Worm (Caenorhabditis elegans) whole organism, mixed stage, embryonic: ENCODE measurements around the gene R07E5.19.
A peak's percentile ranks its signal among the peaks of the same experiment; 100 is the strongest.

Experiments
- M03D4.4 ChIP-seq: sonication (generic microtip); optimal IDR thresholded peaks from 2 replicates; lab custom pipeline; 2017; ENCODE audit warnings: mild to moderate bottlenecking, missing genetic modification characterization, missing compliant biosample characterization
- bed-3 ChIP-seq: fragments of 200-800 bp; sonication (Bioruptor generic); optimal IDR thresholded peaks from 3 replicates; lab custom pipeline; 2018; ENCODE audit warnings: mild to moderate bottlenecking, missing genetic modification characterization, moderate library complexity, missing compliant biosample characterization
- blmp-1 ChIP-seq: fragments of 150-350 bp; optimal IDR thresholded peaks from 2 replicates; lab custom pipeline; 2014; ENCODE audit warnings: missing biosample characterization, missing genetic modification characterization
- ceh-39 ChIP-seq: fragments of 150-350 bp; optimal IDR thresholded peaks from 2 replicates; lab custom pipeline; 2014; ENCODE audit warnings: missing biosample characterization, missing genetic modification characterization
- ceh-43 ChIP-seq: fragments of 200-800 bp; sonication (Bioruptor generic); optimal IDR thresholded peaks from 2 replicates; lab custom pipeline; 2018; ENCODE audit warnings: mild to moderate bottlenecking, missing genetic modification characterization, moderate library complexity, missing compliant biosample characterization
- ceh-83 ChIP-seq: fragments of 200-800 bp; sonication (Bioruptor generic); optimal IDR thresholded peaks from 2 replicates; lab custom pipeline; 2018; ENCODE audit warnings: mild to moderate bottlenecking, missing genetic modification characterization, missing compliant biosample characterization
- ces-1 ChIP-seq: fragments of 150-350 bp; optimal IDR thresholded peaks from 2 replicates; lab custom pipeline; 2014; ENCODE audit warnings: missing biosample characterization, missing genetic modification reagents, missing genetic modification characterization
- cnd-1 ChIP-seq: fragments of 200-800 bp; sonication (Bioruptor generic); optimal IDR thresholded peaks from 2 replicates; lab custom pipeline; 2018; ENCODE audit warnings: mild to moderate bottlenecking, missing genetic modification characterization, missing compliant biosample characterization
- drap-1 ChIP-seq: fragments of 200-800 bp; sonication (Bioruptor generic); optimal IDR thresholded peaks from 3 replicates; lab custom pipeline; 2018; ENCODE audit warnings: mild to moderate bottlenecking, missing genetic modification characterization, missing compliant biosample characterization
- elt-1 ChIP-seq: sonication (generic microtip); optimal IDR thresholded peaks from 2 replicates; lab custom pipeline; 2017; ENCODE audit warnings: missing genetic modification characterization, mild to moderate bottlenecking, missing compliant biosample characterization, antibody characterized with exemption, moderate library complexity, borderline replicate concordance; ENCODE audit not compliant: insufficient read depth
- elt-3 ChIP-seq: fragments of 150-350 bp; optimal IDR thresholded peaks from 2 replicates; lab custom pipeline; 2014; ENCODE audit warnings: missing biosample characterization, missing genetic modification characterization
- flh-1 ChIP-seq: fragments of 200-800 bp; sonication (Bioruptor generic); optimal IDR thresholded peaks from 2 replicates; lab custom pipeline; 2018; ENCODE audit warnings: mild to moderate bottlenecking, missing genetic modification characterization, moderate library complexity, missing compliant biosample characterization
- ham-2 ChIP-seq: fragments of 200-800 bp; sonication (Bioruptor generic); optimal IDR thresholded peaks from 2 replicates; lab custom pipeline; 2018; ENCODE audit warnings: mild to moderate bottlenecking, missing genetic modification characterization, missing compliant biosample characterization
- hlh-1 ChIP-seq: fragments of 150-350 bp; optimal IDR thresholded peaks from 2 replicates; lab custom pipeline; 2014; ENCODE audit warnings: missing biosample characterization, missing genetic modification reagents, missing genetic modification characterization
- lin-32 ChIP-seq: fragments of 200-800 bp; sonication (Bioruptor generic); optimal IDR thresholded peaks from 2 replicates; lab custom pipeline; 2018; ENCODE audit warnings: mild to moderate bottlenecking, missing genetic modification characterization, missing compliant biosample characterization
- lsy-2 ChIP-seq: fragments of 150-350 bp; optimal IDR thresholded peaks from 2 replicates; lab custom pipeline; 2014; ENCODE audit warnings: missing biosample characterization, missing genetic modification characterization
- mab-5 ChIP-seq: fragments of 150-350 bp; optimal IDR thresholded peaks from 2 replicates; lab custom pipeline; 2014; ENCODE audit warnings: missing biosample characterization, missing genetic modification characterization
- mep-1 ChIP-seq: fragments of 150-350 bp; optimal IDR thresholded peaks from 2 replicates; lab custom pipeline; 2017; ENCODE audit warnings: missing biosample characterization, missing genetic modification reagents, missing genetic modification characterization, inconsistent platforms
- mls-2 ChIP-seq: sonication (generic microtip); optimal IDR thresholded peaks from 2 replicates; lab custom pipeline; 2016; ENCODE audit warnings: mild to moderate bottlenecking, missing genetic modification characterization, moderate library complexity, missing compliant biosample characterization
- nhr-2 ChIP-seq: fragments of 150-350 bp; optimal IDR thresholded peaks from 2 replicates; lab custom pipeline; 2014; ENCODE audit warnings: missing biosample characterization, missing genetic modification characterization
- nhr-237 ChIP-seq: fragments of 150-350 bp; optimal IDR thresholded peaks from 2 replicates; lab custom pipeline; 2014; ENCODE audit warnings: missing biosample characterization, missing genetic modification characterization
- nhr-28 ChIP-seq: fragments of 150-350 bp; optimal IDR thresholded peaks from 2 replicates; lab custom pipeline; 2014; ENCODE audit warnings: missing biosample characterization, missing genetic modification characterization
- nhr-76 ChIP-seq: sonication (generic microtip); optimal IDR thresholded peaks from 2 replicates; lab custom pipeline; 2017; ENCODE audit warnings: missing biosample characterization, missing genetic modification characterization
- pha-4 ChIP-seq: fragments of 150-350 bp; optimal IDR thresholded peaks from 2 replicates; lab custom pipeline; 2018; ENCODE audit warnings: missing biosample characterization, missing genetic modification reagents, missing genetic modification characterization
- sem-2 ChIP-seq: fragments of 200-800 bp; sonication (Bioruptor generic); optimal IDR thresholded peaks from 2 replicates; lab custom pipeline; 2018; ENCODE audit warnings: mild to moderate bottlenecking, missing genetic modification characterization, missing compliant biosample characterization
- snpc-4 ChIP-seq: fragments of 150-350 bp; optimal IDR thresholded peaks from 2 replicates; lab custom pipeline; 2014; ENCODE audit warnings: missing biosample characterization, missing genetic modification characterization
- sptf-1 ChIP-seq: sonication (generic microtip); optimal IDR thresholded peaks from 2 replicates; lab custom pipeline; 2017; ENCODE audit warnings: mild to moderate bottlenecking, missing genetic modification characterization, moderate library complexity, missing compliant biosample characterization
- tbx-8 ChIP-seq: fragments of 200-800 bp; sonication (Bioruptor generic); optimal IDR thresholded peaks from 2 replicates; lab custom pipeline; 2018; ENCODE audit warnings: mild to moderate bottlenecking, missing genetic modification characterization, moderate library complexity, missing compliant biosample characterization
- unc-120 ChIP-seq: sonication (generic microtip); optimal IDR thresholded peaks from 2 replicates; lab custom pipeline; 2017; ENCODE audit warnings: missing genetic modification characterization, missing compliant biosample characterization; ENCODE audit not compliant: poor library complexity, severe bottlenecking
- unc-39 ChIP-seq: fragments of 150-350 bp; optimal IDR thresholded peaks from 2 replicates; lab custom pipeline; 2014; ENCODE audit warnings: missing biosample characterization, missing genetic modification characterization
- unc-62 ChIP-seq: fragments of 150-350 bp; optimal IDR thresholded peaks from 2 replicates; lab custom pipeline; 2014; ENCODE audit warnings: missing biosample characterization, missing genetic modification reagents, missing genetic modification characterization
- ztf-11 ChIP-seq: fragments of 150-350 bp; optimal IDR thresholded peaks from 2 replicates; lab custom pipeline; 2014; ENCODE audit warnings: missing biosample characterization, missing genetic modification characterization

Gene R07E5.19

DNA sequence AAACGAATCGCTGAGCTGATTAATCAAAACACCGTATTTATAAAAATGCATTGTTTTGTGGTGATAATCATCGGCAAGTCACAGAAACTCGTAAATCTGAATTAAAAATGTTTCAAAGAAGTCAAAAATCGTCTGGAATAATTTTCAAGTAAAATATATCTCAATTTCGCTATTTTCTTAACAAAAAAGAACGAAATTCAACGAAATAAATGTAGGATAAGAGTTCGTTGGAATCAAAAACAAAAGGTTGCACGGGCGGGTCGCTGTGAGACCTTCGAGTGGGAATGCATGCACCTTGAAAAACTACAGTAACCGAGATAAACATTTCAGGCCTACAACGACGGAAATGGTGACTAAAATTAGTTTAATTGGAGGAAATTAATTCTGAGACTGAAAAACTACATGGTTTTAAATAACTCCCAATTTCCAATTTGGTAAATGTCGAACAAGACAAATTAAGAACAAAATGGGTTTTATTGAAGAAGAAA, 16.5 kb upstream of the R07E5.19 start, which contains the start of gene C28A5.1:
Gene C28A5.1 (minus strand): TSS at position 51 of the 488 bp plus-strand sequence.
- no peak for TF ChIP-seq elt-3 (tag; lab: Kevin White, UChicago)
- TF ChIP-seq ztf-11 (tag; lab: Kevin White, UChicago) = no peak
- TF ChIP-seq unc-120 (tag; lab: Kevin White, UChicago) = no peak
- TF ChIP-seq ceh-83 (GFP tag; lab: Kevin White, UChicago) = no peak

DNA sequence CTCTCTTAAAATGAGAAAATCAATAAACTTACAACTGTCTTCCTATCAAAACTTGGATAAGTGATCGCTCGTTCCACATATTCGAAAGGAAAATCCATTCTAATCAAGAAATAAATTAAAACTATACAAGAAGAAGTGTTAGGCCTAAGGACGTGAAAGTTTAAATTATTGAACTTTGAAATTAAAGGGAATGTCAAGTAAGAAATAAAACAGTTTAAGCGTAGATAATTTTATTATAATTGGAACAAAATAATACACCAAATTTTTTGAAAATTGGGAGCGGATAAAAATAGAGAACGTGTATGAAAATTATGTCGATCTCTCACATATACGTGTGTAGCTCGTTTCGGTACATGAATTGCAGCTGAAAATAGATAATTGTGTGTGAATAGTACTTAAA, 11.5 kb upstream of the R07E5.19 start, which contains the start of gene C28A5.6:
Gene C28A5.6 (minus strand): TSS at position 101 of the 400 bp plus-strand sequence.
- TF ChIP-seq blmp-1 (tag; lab: Kevin White, UChicago) (no peak), ceh-39 (tag; lab: Kevin White, UChicago) (no peak), bed-3 (GFP tag; lab: Kevin White, UChicago) (no peak), pha-4 (tag; lab: Kevin White, UChicago) (no peak), drap-1 (GFP tag; lab: Kevin White, UChicago) (no peak), tbx-8 (GFP tag; lab: Kevin White, UChicago) (no peak), nhr-76 (tag; lab: Kevin White, UChicago) (no peak), ceh-83 (GFP tag; lab: Kevin White, UChicago) (no peak), ham-2 (GFP tag; lab: Kevin White, UChicago) (no peak), snpc-4 (tag; lab: Kevin White, UChicago) (no peak), nhr-2 (no peak), nhr-28 (no peak), nhr-237 (tag; lab: Kevin White, UChicago) (no peak), cnd-1 (tag; lab: Kevin White, UChicago) (no peak)
- TF ChIP-seq, all 35 proteins: peak for 0

ce11 chrIII:4428797-4429196, 10.9 kb upstream of the R07E5.19 start:
- TF ChIP-seq elt-1 (tag; lab: Kevin White, UChicago) (no peak), sem-2 (GFP tag; lab: Kevin White, UChicago) (peak; percentile 36), flh-1 (GFP tag; lab: Kevin White, UChicago) (no peak), mls-2 (tag; lab: Kevin White, UChicago) (peak; percentile 27), M03D4.4 (tag; lab: Kevin White, UChicago) (peak; percentile 61), drap-1 (GFP tag; lab: Kevin White, UChicago) (peak; percentile 45), sptf-1 (tag; lab: Kevin White, UChicago) (peak; percentile 50), pha-4 (tag; lab: Kevin White, UChicago) (no peak), nhr-2 (no peak), lin-32 (GFP tag; lab: Kevin White, UChicago) (peak; percentile 39), ceh-83 (GFP tag; lab: Kevin White, UChicago) (peak; percentile 57)

DNA sequence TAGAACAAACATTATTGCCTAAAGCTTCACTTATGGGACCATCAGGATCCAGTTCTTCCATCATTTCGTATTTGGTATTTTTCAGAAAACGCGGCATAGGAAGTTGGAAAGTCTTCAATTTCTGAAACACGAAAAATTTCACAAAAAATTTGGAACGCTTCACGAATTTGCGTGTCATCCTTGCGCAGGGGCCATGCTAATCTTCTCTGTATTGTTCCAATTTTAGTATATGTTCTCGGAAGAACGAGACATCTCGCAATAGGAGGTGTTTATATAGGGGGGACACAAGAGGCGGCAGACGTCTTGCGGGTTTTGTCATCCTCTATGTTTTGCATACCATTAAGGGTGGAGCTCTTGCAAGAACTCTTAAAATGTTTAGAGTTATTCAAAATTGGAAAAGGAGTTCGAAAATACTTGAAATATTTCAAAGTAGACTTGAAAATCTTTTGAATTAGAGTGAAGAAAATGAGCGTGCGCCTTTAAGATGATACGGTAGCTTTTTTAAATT, 8.9 kb upstream of the R07E5.19 start:
- TF ChIP-seq lin-32 (GFP tag; lab: Kevin White, UChicago) (peak; percentile 62), bed-3 (GFP tag; lab: Kevin White, UChicago) (peak; percentile 52), sptf-1 (tag; lab: Kevin White, UChicago) (peak; percentile 82), drap-1 (GFP tag; lab: Kevin White, UChicago) (peak; percentile 73), ceh-43 (peak; percentile 70), sem-2 (GFP tag; lab: Kevin White, UChicago) (peak; percentile 59), cnd-1 (tag; lab: Kevin White, UChicago) (peak; percentile 75), ceh-83 (GFP tag; lab: Kevin White, UChicago) (peak; percentile 84), flh-1 (GFP tag; lab: Kevin White, UChicago) (peak; percentile 28), mls-2 (tag; lab: Kevin White, UChicago) (peak; percentile 79), M03D4.4 (tag; lab: Kevin White, UChicago) (peak; percentile 62), unc-120 (tag; lab: Kevin White, UChicago) (peak; percentile 60), tbx-8 (GFP tag; lab: Kevin White, UChicago) (peak; percentile 42)

DNA sequence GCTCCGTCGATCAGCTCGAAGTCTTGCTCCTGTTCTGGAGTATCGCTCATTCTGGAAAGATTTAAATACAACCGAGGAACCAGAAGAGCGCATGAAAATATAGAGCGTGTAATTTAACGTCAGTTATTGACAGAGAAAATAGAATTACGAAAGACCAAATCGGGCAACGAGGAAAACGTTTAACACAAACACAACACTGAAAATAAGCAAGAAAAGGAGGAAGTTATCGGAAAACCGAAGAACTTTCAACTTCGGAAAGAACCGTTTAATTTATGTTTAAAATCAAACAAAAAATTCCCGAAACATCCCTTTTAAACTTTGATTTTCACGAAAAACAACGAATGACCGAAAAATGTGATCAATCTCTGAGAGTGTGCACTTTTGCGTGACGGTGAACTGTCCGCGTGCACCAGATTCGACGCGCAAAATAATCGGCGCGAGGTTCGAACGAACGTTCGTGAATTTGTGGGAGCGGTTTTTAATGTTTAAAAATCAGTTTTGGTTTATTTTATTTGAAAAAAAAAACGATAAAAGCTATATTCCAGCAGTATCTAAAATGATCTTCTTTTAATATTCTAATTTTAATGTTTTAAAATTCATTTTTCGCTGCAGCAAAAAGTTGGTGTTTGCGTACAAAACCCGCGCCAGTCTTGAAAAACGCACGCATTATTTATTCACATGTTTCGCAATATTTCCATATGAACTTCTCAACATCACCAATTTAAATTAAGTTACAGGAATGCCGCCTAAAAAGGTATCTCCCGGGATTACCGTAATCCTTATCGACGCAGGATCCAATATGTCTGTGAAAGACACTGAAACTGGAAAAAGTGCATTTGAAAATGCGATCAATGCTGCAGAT, 1.5 kb upstream of the R07E5.19 start, which contains the start of the genes R07E5.7 and cku-80:
Gene R07E5.7 (minus strand): TSS at position 51 of the 862 bp plus-strand sequence.
Gene cku-80 (plus strand): TSS at position 732 of the 862 bp plus-strand sequence.
- TF ChIP-seq nhr-76 (tag; lab: Kevin White, UChicago) (no peak), ceh-83 (GFP tag; lab: Kevin White, UChicago) (peak; percentile 48), cnd-1 (tag; lab: Kevin White, UChicago) (no peak), unc-39 (tag; lab: Kevin White, UChicago) (no peak), drap-1 (GFP tag; lab: Kevin White, UChicago) (no peak), mep-1 (tag; lab: Kevin White, UChicago) (peak; percentile 52), elt-1 (tag; lab: Kevin White, UChicago) (no peak), blmp-1 (tag; lab: Kevin White, UChicago) (no peak), pha-4 (tag; lab: Kevin White, UChicago) (no peak), M03D4.4 (tag; lab: Kevin White, UChicago) (peak; percentile 6), lin-32 (GFP tag; lab: Kevin White, UChicago) (no peak), unc-62 (GFP tag; lab: Kevin White, UChicago) (no peak), bed-3 (GFP tag; lab: Kevin White, UChicago) (no peak), hlh-1 (no peak), ces-1 (peak; percentile 30), ceh-39 (tag; lab: Kevin White, UChicago) (no peak), nhr-237 (tag; lab: Kevin White, UChicago) (peak; percentile 40), ceh-43 (no peak), unc-120 (tag; lab: Kevin White, UChicago) (no peak), nhr-2 (no peak), snpc-4 (tag; lab: Kevin White, UChicago) (no peak), mab-5 (tag; lab: Kevin White, UChicago) (no peak), ztf-11 (tag; lab: Kevin White, UChicago) (no peak), lsy-2 (peak; percentile 71)
